Worm (Caenorhabditis elegans) whole organism, L3 larva: ENCODE data around the gene C18E9.2.
A peak's percentile ranks its signal among the peaks of the same experiment; 100 is the strongest.

Source experiments
- R02D3.7 ChIP-seq: fragments of 150-350 bp; optimal IDR thresholded peaks from 2 replicates; lab custom pipeline; 2014; ENCODE audit warnings: missing biosample characterization, missing genetic modification characterization
- ZK546.5 ChIP-seq: sonication (generic microtip); optimal IDR thresholded peaks from 2 replicates; lab custom pipeline; 2017; ENCODE audit warnings: missing biosample characterization, missing genetic modification characterization
- aly-2 ChIP-seq: fragments of 150-350 bp; optimal IDR thresholded peaks from 2 replicates; lab custom pipeline; 2014; ENCODE audit warnings: missing biosample characterization, missing genetic modification characterization
- ama-1 ChIP-seq: fragments of 150-350 bp; optimal IDR thresholded peaks from 2 replicates; lab custom pipeline; 2018
- ceh-16 ChIP-seq: sonication (generic microtip); optimal IDR thresholded peaks from 2 replicates; lab custom pipeline; 2017; ENCODE audit warnings: missing biosample characterization, missing genetic modification characterization
- ceh-28 ChIP-seq: fragments of 150-350 bp; optimal IDR thresholded peaks from 2 replicates; lab custom pipeline; 2014; ENCODE audit warnings: missing biosample characterization, missing genetic modification reagents, missing genetic modification characterization
- ceh-82 ChIP-seq: fragments of 150-350 bp; optimal IDR thresholded peaks from 2 replicates; lab custom pipeline; 2014; ENCODE audit warnings: missing biosample characterization, missing genetic modification characterization
- ceh-9 ChIP-seq: sonication (generic microtip); optimal IDR thresholded peaks from 2 replicates; lab custom pipeline; 2018; ENCODE audit warnings: missing biosample characterization, missing genetic modification characterization
- daf-12 ChIP-seq: fragments of 150-350 bp; optimal IDR thresholded peaks from 2 replicates; lab custom pipeline; 2014; ENCODE audit warnings: missing biosample characterization, missing genetic modification reagents, missing genetic modification characterization
- egl-27 ChIP-seq: sonication (generic microtip); optimal IDR thresholded peaks from 4 replicates; lab custom pipeline; 2017; ENCODE audit warnings: missing biosample characterization, missing genetic modification reagents, missing genetic modification characterization
- elt-1 ChIP-seq: fragments of 150-350 bp; optimal IDR thresholded peaks from 2 replicates; lab custom pipeline; 2014; ENCODE audit warnings: missing biosample characterization, missing genetic modification characterization
- elt-2 ChIP-seq: sonication (generic microtip); optimal IDR thresholded peaks from 2 replicates; lab custom pipeline; 2016; ENCODE audit warnings: missing genetic modification reagents, mild to moderate bottlenecking, missing genetic modification characterization, missing compliant biosample characterization
- elt-3 ChIP-seq, 3 experiments: fragments of 150-350 bp in 1 of 3; sonication (generic microtip) in 2 of 3; optimal IDR thresholded peaks; 2 replicates in 2 of 3; 4 replicates in 1 of 3; lab custom pipeline; 2014 to 2017; ENCODE audit warnings: missing biosample characterization in 3 of 3, missing genetic modification characterization in 3 of 3
- eor-1 ChIP-seq, 2 experiments: fragments of 150-350 bp; optimal IDR thresholded peaks; 2 replicates each; lab custom pipeline; 2014 to 2018; ENCODE audit warnings: missing biosample characterization in 2 of 2, missing genetic modification characterization in 2 of 2
- fkh-10 ChIP-seq: sonication (generic microtip); optimal IDR thresholded peaks from 2 replicates; lab custom pipeline; 2017; ENCODE audit warnings: missing biosample characterization, missing genetic modification reagents, missing genetic modification characterization
- fkh-2 ChIP-seq: fragments of 150-350 bp; optimal IDR thresholded peaks from 2 replicates; lab custom pipeline; 2014; ENCODE audit warnings: missing biosample characterization, missing genetic modification reagents, missing genetic modification characterization
- fos-1 ChIP-seq: fragments of 150-350 bp; optimal IDR thresholded peaks from 2 replicates; lab custom pipeline; 2014; ENCODE audit warnings: missing biosample characterization, missing genetic modification characterization
- hmg-11 ChIP-seq: sonication (generic microtip); optimal IDR thresholded peaks from 2 replicates; lab custom pipeline; 2016; ENCODE audit warnings: missing genetic modification characterization, missing compliant biosample characterization
- lin-15B ChIP-seq: fragments of 150-350 bp; optimal IDR thresholded peaks from 2 replicates; lab custom pipeline; 2014; ENCODE audit warnings: missing biosample characterization, missing genetic modification characterization
- lin-39 ChIP-seq: fragments of 150-350 bp; optimal IDR thresholded peaks from 2 replicates; lab custom pipeline; 2018; ENCODE audit warnings: missing biosample characterization, missing genetic modification reagents, missing genetic modification characterization
- lsy-12 ChIP-seq: sonication (generic microtip); optimal IDR thresholded peaks from 2 replicates; lab custom pipeline; 2016; ENCODE audit warnings: mild to moderate bottlenecking, missing genetic modification characterization, missing compliant biosample characterization
- nfya-1 ChIP-seq: sonication (generic microtip); optimal IDR thresholded peaks from 2 replicates; lab custom pipeline; 2017; ENCODE audit warnings: missing genetic modification characterization, mild to moderate bottlenecking, missing compliant biosample characterization, antibody characterized with exemption, moderate library complexity; ENCODE audit not compliant: insufficient read depth
- nhr-11 ChIP-seq: fragments of 150-350 bp; optimal IDR thresholded peaks from 2 replicates; lab custom pipeline; 2014; ENCODE audit warnings: missing biosample characterization, missing genetic modification characterization
- nhr-12 ChIP-seq: fragments of 150-350 bp; optimal IDR thresholded peaks from 2 replicates; lab custom pipeline; 2014; ENCODE audit warnings: missing biosample characterization, missing genetic modification characterization
- nhr-23 ChIP-seq: fragments of 150-350 bp; optimal IDR thresholded peaks from 2 replicates; lab custom pipeline; 2014; ENCODE audit warnings: missing biosample characterization, missing genetic modification reagents, missing genetic modification characterization
- nhr-237 ChIP-seq: fragments of 150-350 bp; optimal IDR thresholded peaks from 2 replicates; lab custom pipeline; 2014; ENCODE audit warnings: missing biosample characterization, missing genetic modification characterization
- nhr-25 ChIP-seq: sonication (generic microtip); optimal IDR thresholded peaks from 2 replicates; lab custom pipeline; 2017; ENCODE audit warnings: missing biosample characterization, missing genetic modification characterization
- nhr-28 ChIP-seq: fragments of 150-350 bp; optimal IDR thresholded peaks from 2 replicates; lab custom pipeline; 2014; ENCODE audit warnings: missing biosample characterization, missing genetic modification characterization
- nhr-43 ChIP-seq: sonication (generic microtip); optimal IDR thresholded peaks from 2 replicates; lab custom pipeline; 2016; ENCODE audit warnings: mild to moderate bottlenecking, missing genetic modification characterization, missing compliant biosample characterization; ENCODE audit not compliant: poor library complexity, severe bottlenecking
- nhr-67 ChIP-seq: fragments of 150-350 bp; optimal IDR thresholded peaks from 2 replicates; lab custom pipeline; 2014; ENCODE audit warnings: missing biosample characterization, missing genetic modification characterization
- nhr-77 ChIP-seq: fragments of 150-350 bp; optimal IDR thresholded peaks from 2 replicates; lab custom pipeline; 2014; ENCODE audit warnings: missing biosample characterization, missing genetic modification characterization
- pha-4 ChIP-seq: fragments of 150-350 bp; optimal IDR thresholded peaks from 2 replicates; lab custom pipeline; 2014; ENCODE audit warnings: missing biosample characterization, missing genetic modification reagents, missing genetic modification characterization
- skn-1 ChIP-seq: fragments of 150-350 bp; optimal IDR thresholded peaks from 2 replicates; lab custom pipeline; 2014; ENCODE audit warnings: missing biosample characterization, missing genetic modification characterization
- snpc-4 ChIP-seq: fragments of 150-350 bp; optimal IDR thresholded peaks from 2 replicates; lab custom pipeline; 2014; ENCODE audit warnings: missing biosample characterization, missing genetic modification characterization
- tbx-2 ChIP-seq: sonication (generic microtip); optimal IDR thresholded peaks from 2 replicates; lab custom pipeline; 2016; ENCODE audit warnings: mild to moderate bottlenecking, missing genetic modification characterization, missing compliant biosample characterization
- unc-39 ChIP-seq: sonication (generic microtip); optimal IDR thresholded peaks from 4 replicates; lab custom pipeline; 2017; ENCODE audit warnings: missing biosample characterization, missing genetic modification characterization
- unc-62 ChIP-seq: fragments of 150-350 bp; sonication (generic microtip); optimal IDR thresholded peaks from 4 replicates; lab custom pipeline; 2014; ENCODE audit warnings: missing biosample characterization, missing genetic modification reagents, missing genetic modification characterization
- ztf-4 ChIP-seq: fragments of 150-350 bp; optimal IDR thresholded peaks from 2 replicates; lab custom pipeline; 2014; ENCODE audit warnings: missing biosample characterization, missing genetic modification characterization

C18E9.2 gene

DNA sequence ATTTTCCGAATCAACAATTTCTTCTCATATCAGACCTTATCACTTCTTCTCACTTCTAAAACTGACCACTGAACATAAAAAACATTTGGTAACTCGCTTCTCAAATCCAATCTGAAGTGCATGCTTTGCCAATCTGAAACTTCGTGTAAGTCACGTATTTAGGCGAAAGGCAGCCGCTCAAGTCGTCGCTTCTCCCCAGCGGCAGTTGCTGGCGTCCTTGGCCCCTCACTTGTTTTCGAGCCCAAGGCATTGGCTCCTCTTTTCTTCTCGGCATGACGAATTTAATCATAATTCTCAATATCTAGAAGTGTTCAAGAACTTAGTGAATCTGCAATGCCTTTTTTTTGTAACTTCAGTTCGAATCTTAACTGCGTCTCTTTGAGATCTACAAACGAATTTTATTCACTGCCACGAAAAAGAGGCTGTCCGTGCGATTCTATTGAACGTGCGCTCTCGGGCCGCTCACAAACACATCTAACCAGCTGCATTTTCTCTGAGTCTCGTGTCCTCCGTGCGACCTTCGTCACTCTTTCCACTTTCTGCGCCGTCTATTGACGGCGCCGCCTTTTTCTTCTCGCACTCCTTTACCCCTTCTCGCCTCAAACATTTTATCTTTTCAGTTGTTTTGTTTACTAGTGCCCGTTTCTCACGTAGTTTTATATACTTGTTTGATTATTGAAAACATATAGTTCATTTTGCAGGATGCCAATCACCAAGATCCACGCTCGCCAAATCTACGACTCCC, 33.2 kb upstream of the C18E9.2 start (continued):
- TF ChIP-seq nhr-12 (tag; lab: Kevin White, UChicago): no peak
- no peak for TF ChIP-seq nhr-23 (tag; lab: Kevin White, UChicago)
- no peak for TF ChIP-seq lsy-12
- no peak for TF ChIP-seq ceh-28 (tag; lab: Kevin White, UChicago)
- TF ChIP-seq ztf-4 (tag; lab: Kevin White, UChicago): no peak
- no peak for TF ChIP-seq R02D3.7 (tag; lab: Kevin White, UChicago)
- TF ChIP-seq unc-39 (tag; lab: Kevin White, UChicago): no peak
- TF ChIP-seq fos-1 (tag; lab: Kevin White, UChicago): no peak

DNA sequence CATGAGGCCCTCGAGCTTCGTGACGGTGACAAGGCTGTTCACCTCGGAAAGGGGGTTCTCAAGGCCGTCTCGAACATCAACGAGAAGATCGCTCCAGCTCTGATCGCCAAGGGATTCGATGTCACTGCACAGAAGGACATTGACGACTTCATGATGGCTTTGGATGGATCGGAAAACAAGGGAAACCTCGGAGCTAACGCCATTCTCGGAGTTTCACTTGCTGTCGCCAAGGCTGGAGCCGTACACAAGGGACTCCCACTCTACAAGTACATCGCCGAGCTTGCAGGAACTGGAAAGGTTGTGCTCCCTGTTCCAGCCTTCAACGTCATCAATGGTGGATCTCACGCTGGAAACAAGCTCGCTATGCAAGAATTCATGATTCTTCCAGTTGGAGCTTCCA, 32.4 kb upstream of the C18E9.2 start:
- TF ChIP-seq nhr-28 (no peak), aly-2 (no peak), nhr-11 (tag; lab: Kevin White, UChicago) (no peak), ama-1 (lab: Kevin White, UChicago) (no peak), unc-62 (no peak), lin-15B (tag; lab: Kevin White, UChicago) (no peak), lsy-12 (no peak), eor-1 (tag; optimal IDR thresholded peaks at IDR 0.05; lab: Kevin White, UChicago) (no peak), elt-3 (tag; optimal IDR thresholded peaks at IDR 0.05; lab: Kevin White, UChicago) (no peak), nhr-77 (tag; lab: Kevin White, UChicago) (no peak), nhr-237 (tag; lab: Kevin White, UChicago) (no peak), nhr-67 (tag; lab: Kevin White, UChicago) (no peak)

DNA sequence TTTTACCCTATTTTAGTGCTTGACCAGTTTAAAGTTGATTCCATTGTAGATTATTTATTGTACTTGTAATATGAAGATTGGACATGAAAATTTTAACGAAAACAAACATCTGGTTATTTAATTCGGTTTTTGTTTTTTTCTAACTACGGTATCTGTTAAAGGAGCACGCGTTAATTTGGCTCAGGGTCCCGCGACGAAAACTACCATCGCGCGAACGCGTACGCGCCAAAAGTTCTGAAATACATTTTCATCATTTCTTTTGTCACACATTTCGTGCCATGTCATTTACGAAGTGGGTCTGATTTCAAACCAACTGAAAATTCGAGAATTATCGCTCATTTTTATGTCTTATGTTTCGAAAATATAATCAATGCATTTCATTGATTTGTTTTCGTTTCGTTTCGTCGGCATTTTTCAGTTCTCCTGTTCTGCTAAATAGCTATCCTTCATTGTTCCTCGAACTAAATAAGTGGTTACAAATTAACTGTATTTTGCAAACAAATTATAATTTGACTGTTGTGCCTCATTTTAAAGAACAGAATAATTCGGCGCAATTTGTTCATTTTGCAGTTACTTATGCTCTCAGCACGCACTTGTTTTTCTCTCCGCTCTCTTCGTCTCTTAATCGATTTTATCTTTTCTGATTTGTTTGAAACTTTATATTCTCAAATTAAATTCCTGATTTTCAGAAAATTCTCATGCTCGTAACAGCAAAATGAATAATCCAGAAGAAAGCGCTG, 30.9 kb upstream of the C18E9.2 start, which contains the start of gene T21B10.3:
TSS of gene T21B10.3 (plus strand) at position 690 of the 740 bp plus-strand sequence.
- TF ChIP-seq ceh-28 (tag; lab: Kevin White, UChicago) (no peak), nfya-1 (peak; percentile 4), lsy-12 (no peak), unc-39 (tag; lab: Kevin White, UChicago) (no peak), hmg-11 (peak; percentile 31), nhr-43 (tag; lab: Kevin White, UChicago) (peak; percentile 15), elt-3 (tag; optimal IDR thresholded peaks at IDR 0.05; lab: Kevin White, UChicago) (no peak), lin-39 (tag; lab: Kevin White, UChicago) (no peak), ama-1 (lab: Kevin White, UChicago) (peak; percentile 96), ZK546.5 (tag; lab: Kevin White, UChicago) (no peak), R02D3.7 (tag; lab: Kevin White, UChicago) (peak; percentile 33), eor-1 (tag; optimal IDR thresholded peaks at IDR 0.05; lab: Kevin White, UChicago) (no peak), skn-1 (no peak)

DNA sequence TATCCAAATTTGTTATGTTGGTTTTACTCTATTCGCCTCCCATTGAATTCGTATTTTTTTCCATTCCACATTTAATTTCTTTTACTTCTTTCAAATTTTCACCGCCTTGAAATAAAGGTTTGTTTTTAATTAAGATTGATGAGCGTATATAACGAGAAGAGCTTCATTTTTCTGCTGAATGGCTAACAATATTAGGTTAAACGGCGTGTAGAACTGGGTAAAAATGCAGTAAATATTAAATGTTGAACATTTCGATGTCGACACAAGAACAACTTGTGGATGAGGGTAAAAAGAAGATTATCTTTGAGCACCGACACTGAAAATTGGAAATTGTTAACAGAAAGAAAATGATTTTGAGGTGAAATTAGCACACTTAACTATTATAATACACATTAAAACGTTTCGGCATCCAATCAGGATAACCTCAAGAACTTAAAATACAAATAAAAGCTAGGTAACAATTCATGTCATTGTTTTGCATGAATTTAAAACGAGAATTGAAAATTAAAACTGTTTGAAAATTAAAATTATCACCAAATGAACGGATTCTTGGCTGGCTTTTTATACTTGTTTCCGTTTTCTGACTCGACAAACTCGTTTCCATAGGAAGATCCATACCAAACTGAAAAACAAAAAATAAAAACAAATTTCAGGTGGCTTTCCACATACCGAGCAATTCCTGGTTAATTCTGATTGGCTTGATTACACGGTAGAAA, 25.7 kb upstream of the C18E9.2 start:
- TF ChIP-seq elt-3 (tag; optimal IDR thresholded peaks at IDR 0.05; lab: Kevin White, UChicago) (no peak), ztf-4 (tag; lab: Kevin White, UChicago) (no peak), fkh-2 (tag; lab: Kevin White, UChicago) (no peak), daf-12 (tag; lab: Kevin White, UChicago) (no peak), nhr-43 (tag; lab: Kevin White, UChicago) (no peak)
- TF ChIP-seq, all 47 proteins: peak for 0

DNA sequence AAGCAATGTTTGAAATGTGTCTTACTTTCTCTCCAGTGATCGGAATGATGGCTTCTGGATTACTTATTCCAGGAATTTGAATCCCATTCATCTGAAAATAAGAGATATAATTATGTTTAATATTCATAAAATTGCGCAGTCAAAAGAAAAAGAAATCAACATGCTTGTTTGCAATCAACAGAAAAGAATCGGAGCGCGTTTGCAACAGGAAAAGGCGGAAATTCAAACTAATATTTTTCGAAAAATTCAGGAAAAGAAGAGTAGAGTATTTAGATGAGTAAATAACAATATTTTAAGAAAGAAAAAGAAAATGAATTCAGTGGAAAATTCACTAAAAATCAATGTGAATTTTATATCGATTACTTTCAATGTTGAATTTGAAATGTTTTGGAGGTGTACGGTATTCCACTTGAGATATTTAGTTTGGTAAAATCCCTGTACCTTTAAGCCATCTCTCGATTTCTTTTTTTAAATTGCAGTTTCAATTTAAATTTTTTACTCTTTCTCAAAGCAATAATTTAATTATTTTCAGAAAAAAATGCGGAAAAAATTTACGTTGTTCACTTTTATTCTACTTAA, 24.4 kb upstream of the C18E9.2 start, which contains the start of the genes set-17 and T21B10.4:
TSS of gene set-17 (minus strand) at position 127 of the 579 bp plus-strand sequence.
TSS of gene T21B10.4 (plus strand) at position 533 of the 579 bp plus-strand sequence.
- no peak for TF ChIP-seq fkh-2 (tag; lab: Kevin White, UChicago)
- no peak for TF ChIP-seq ceh-16
- peak; percentile 29 for TF ChIP-seq lin-15B (tag; lab: Kevin White, UChicago)
- no peak for TF ChIP-seq fkh-10 (GFP tag; lab: Kevin White, UChicago)
- no peak for TF ChIP-seq egl-27
- TF ChIP-seq snpc-4 (tag; lab: Kevin White, UChicago): no peak
- TF ChIP-seq nhr-12 (tag; lab: Kevin White, UChicago): no peak
- no peak for TF ChIP-seq ceh-9 (tag; lab: Kevin White, UChicago)
- TF ChIP-seq ceh-82 (tag; lab: Kevin White, UChicago): no peak
- TF ChIP-seq elt-1 (tag; lab: Kevin White, UChicago): peak; percentile 61
- no peak for TF ChIP-seq lin-39 (tag; lab: Kevin White, UChicago)
- no peak for TF ChIP-seq elt-2 (tag; lab: Kevin White, UChicago)
- TF ChIP-seq nfya-1: peak; percentile 35
- no peak for TF ChIP-seq tbx-2 (tag; lab: Kevin White, UChicago)
- peak; percentile 86 for TF ChIP-seq pha-4 (tag; lab: Kevin White, UChicago)
- peak; percentile 7 for TF ChIP-seq nhr-25 (tag; lab: Kevin White, UChicago)
